Fruit fly (Drosophila melanogaster) whole organism, embryonic: Measurements from ENCODE around the gene nxf2.
A peak's percentile ranks its signal among the peaks of the same experiment; 100 is the strongest.

Source experiments
- B-H2 ChIP-seq: fragments of 200-800 bp; sonication (Bioruptor generic); optimal IDR thresholded peaks from 2 replicates; lab custom pipeline; 2018; ENCODE audit warnings: missing biosample characterization, mild to moderate bottlenecking, missing genetic modification characterization
- CG10274 ChIP-seq: fragments of 200-800 bp; sonication (Bioruptor generic); optimal IDR thresholded peaks from 3 replicates; lab custom pipeline; 2017; ENCODE audit warnings: missing biosample characterization, mild to moderate bottlenecking, missing genetic modification characterization
- CG11504 ChIP-seq: fragments of 200-800 bp; sonication (Bioruptor generic); optimal IDR thresholded peaks from 3 replicates; lab custom pipeline; 2019; ENCODE audit warnings: missing biosample characterization, mild to moderate bottlenecking, missing genetic modification characterization, moderate library complexity
- CG12236 ChIP-seq: fragments of 200-800 bp; sonication (Bioruptor generic); optimal IDR thresholded peaks from 2 replicates; lab custom pipeline; 2016; ENCODE audit warnings: missing biosample characterization, missing genetic modification characterization
- CG1233 ChIP-seq: fragments of 200-800 bp; sonication (Bioruptor generic); optimal IDR thresholded peaks from 4 replicates; lab custom pipeline; 2018; ENCODE audit warnings: missing biosample characterization, mild to moderate bottlenecking, missing genetic modification characterization
- CG13123 ChIP-seq: fragments of 200-800 bp; sonication (Bioruptor generic); optimal IDR thresholded peaks from 2 replicates; lab custom pipeline; 2016; ENCODE audit warnings: missing biosample characterization, missing genetic modification characterization
- CG13287 ChIP-seq: fragments of 200-800 bp; sonication (Bioruptor generic); IDR thresholded peaks from 2 replicates; pipeline ENCODE4 v1.3.6; 2022; ENCODE audit warnings: missing biosample characterization, missing genetic modification characterization; ENCODE audit not compliant: partially characterized antibody
- CG14441 ChIP-seq: fragments of 200-800 bp; sonication (Bioruptor generic); IDR thresholded peaks from 2 replicates; pipeline ENCODE4 v1.3.6; 2022; ENCODE audit warnings: missing biosample characterization, missing genetic modification characterization
- CG15514 ChIP-seq: fragments of 200-800 bp; sonication (Bioruptor generic); optimal IDR thresholded peaks from 3 replicates; lab custom pipeline; 2017; ENCODE audit warnings: missing biosample characterization, missing genetic modification characterization, mild to moderate bottlenecking, moderate library complexity, missing genetic modification reagents
- CG17328 ChIP-seq: fragments of 200-800 bp; sonication (Bioruptor generic); IDR thresholded peaks from 2 replicates; pipeline ENCODE4 v1.3.6; 2022; ENCODE audit warnings: missing biosample characterization, missing genetic modification characterization
- CG3281 ChIP-seq: fragments of 200-800 bp; sonication (Bioruptor generic); optimal IDR thresholded peaks from 3 replicates; lab custom pipeline; 2017; ENCODE audit warnings: missing biosample characterization, mild to moderate bottlenecking, missing genetic modification characterization
- CG3407 ChIP-seq: fragments of 200-800 bp; sonication (Bioruptor generic); optimal IDR thresholded peaks from 2 replicates; lab custom pipeline; 2018; ENCODE audit warnings: missing biosample characterization, mild to moderate bottlenecking, missing genetic modification characterization
- CG5953 ChIP-seq: fragments of 200-800 bp; sonication (Bioruptor generic); IDR thresholded peaks from 2 replicates; pipeline ENCODE4 v1.3.6; 2022; ENCODE audit warnings: missing biosample characterization, missing genetic modification characterization
- CG6254 ChIP-seq: fragments of 200-800 bp; sonication (Bioruptor generic); optimal IDR thresholded peaks from 3 replicates; lab custom pipeline; 2017; ENCODE audit warnings: mild to moderate bottlenecking, missing biosample characterization, missing genetic modification reagents, missing genetic modification characterization
- CG8924 ChIP-seq: fragments of 200-800 bp; optimal IDR thresholded peaks from 3 replicates; lab custom pipeline; 2019; ENCODE audit warnings: missing biosample characterization, mild to moderate bottlenecking, missing genetic modification characterization, moderate library complexity
- D19A ChIP-seq: fragments of 200-800 bp; optimal IDR thresholded peaks from 3 replicates; lab custom pipeline; 2019; ENCODE audit warnings: missing biosample characterization, mild to moderate bottlenecking, missing genetic modification characterization, moderate library complexity
- Dp ChIP-seq: fragments of 200-800 bp; sonication (Bioruptor generic); optimal IDR thresholded peaks from 2 replicates; lab custom pipeline; 2018; ENCODE audit warnings: missing biosample characterization, mild to moderate bottlenecking, missing genetic modification characterization, moderate library complexity
- Eip74EF ChIP-seq, 2 experiments: fragments of 200-800 bp in 1 of 2; fragments of >200 bp in 1 of 2; sonication (Bioruptor generic) in 1 of 2; optimal IDR thresholded peaks; 2 replicates each; lab custom pipeline; 2017 to 2019; ENCODE audit warnings: missing biosample characterization in 2 of 2, missing genetic modification characterization in 2 of 2, mild to moderate bottlenecking in 1 of 2, moderate library complexity in 1 of 2
- Ets97D ChIP-seq: fragments of 200-800 bp; sonication (Bioruptor generic); optimal IDR thresholded peaks from 3 replicates; lab custom pipeline; 2016; ENCODE audit warnings: missing biosample characterization, missing genetic modification characterization
- HHEX ChIP-seq: fragments of 200-800 bp; sonication (Bioruptor generic); optimal IDR thresholded peaks from 3 replicates; lab custom pipeline; 2017; ENCODE audit warnings: missing biosample characterization, mild to moderate bottlenecking, missing genetic modification characterization, missing genetic modification reagents
- Hmr ChIP-seq: fragments of 200-800 bp; sonication (Bioruptor generic); optimal IDR thresholded peaks from 3 replicates; lab custom pipeline; 2017; ENCODE audit warnings: mild to moderate bottlenecking, missing biosample characterization, missing genetic modification reagents, missing genetic modification characterization
- Mad ChIP-seq: fragments of 200-800 bp; sonication (Bioruptor generic); optimal IDR thresholded peaks from 2 replicates; lab custom pipeline; 2016; ENCODE audit warnings: missing biosample characterization, missing genetic modification characterization
- Max ChIP-seq: fragments of 200-800 bp; sonication (Bioruptor generic); optimal IDR thresholded peaks from 2 replicates; lab custom pipeline; 2016; ENCODE audit warnings: missing biosample characterization, mild to moderate bottlenecking, missing genetic modification characterization
- Meics ChIP-seq: fragments of 200-800 bp; sonication (Bioruptor generic); optimal IDR thresholded peaks from 2 replicates; lab custom pipeline; 2017; ENCODE audit warnings: missing biosample characterization, mild to moderate bottlenecking, missing genetic modification characterization
- Oaz ChIP-seq: fragments of 200-800 bp; sonication (Bioruptor generic); IDR thresholded peaks from 2 replicates; pipeline ENCODE4 v1.3.6; 2022; ENCODE audit warnings: missing biosample characterization, missing genetic modification characterization
- Sry-β ChIP-seq: fragments of 200-800 bp; sonication (Bioruptor generic); optimal IDR thresholded peaks from 2 replicates; lab custom pipeline; 2018; ENCODE audit warnings: missing biosample characterization, mild to moderate bottlenecking, missing genetic modification characterization, moderate library complexity
- Xrp1 ChIP-seq: fragments of 200-800 bp; sonication (Bioruptor generic); IDR thresholded peaks from 2 replicates; pipeline ENCODE4 v1.3.6; 2022; ENCODE audit warnings: missing biosample characterization, missing genetic modification characterization
- ac ChIP-seq: fragments of 200-800 bp; sonication (Bioruptor generic); optimal IDR thresholded peaks from 3 replicates; lab custom pipeline; 2017; ENCODE audit warnings: missing biosample characterization, mild to moderate bottlenecking, missing genetic modification characterization
- aop ChIP-seq: fragments of 200-800 bp; sonication (Bioruptor generic); IDR thresholded peaks from 2 replicates; pipeline ENCODE4 v1.3.6; 2022; ENCODE audit warnings: missing biosample characterization, missing genetic modification characterization
- ash1 ChIP-seq: fragments of 200-800 bp; sonication (Bioruptor generic); optimal IDR thresholded peaks from 2 replicates; lab custom pipeline; 2018; ENCODE audit warnings: missing biosample characterization, mild to moderate bottlenecking, missing genetic modification characterization
- ato ChIP-seq: fragments of 200-800 bp; sonication (Bioruptor generic); IDR thresholded peaks from 2 replicates; pipeline ENCODE4 v1.3.6; 2022; ENCODE audit warnings: missing biosample characterization, missing genetic modification characterization; ENCODE audit not compliant: partially characterized antibody
- bbx ChIP-seq: fragments of 200-800 bp; sonication (Bioruptor generic); IDR thresholded peaks from 2 replicates; pipeline ENCODE4 v1.3.6; 2022; ENCODE audit warnings: missing biosample characterization, missing genetic modification characterization; ENCODE audit not compliant: partially characterized antibody
- chn ChIP-seq: fragments of 200-800 bp; sonication (Bioruptor generic); optimal IDR thresholded peaks from 2 replicates; lab custom pipeline; 2016; ENCODE audit warnings: missing biosample characterization, missing genetic modification characterization
- cwo ChIP-seq: fragments of 200-800 bp; sonication (Bioruptor generic); optimal IDR thresholded peaks from 3 replicates; lab custom pipeline; 2017; ENCODE audit warnings: missing biosample characterization, missing genetic modification characterization, mild to moderate bottlenecking, moderate library complexity, missing genetic modification reagents
- fd102C ChIP-seq: fragments of 200-800 bp; sonication (Bioruptor generic); optimal IDR thresholded peaks from 2 replicates; lab custom pipeline; 2018; ENCODE audit warnings: missing biosample characterization, mild to moderate bottlenecking, missing genetic modification characterization, moderate library complexity
- gce ChIP-seq: fragments of 200-800 bp; sonication (Bioruptor generic); IDR thresholded peaks from 3 replicates; pipeline ENCODE4 v1.3.6; 2022; ENCODE audit warnings: missing biosample characterization, missing genetic modification characterization
- gfzf ChIP-seq: fragments of 200-800 bp; sonication (Bioruptor generic); optimal IDR thresholded peaks from 2 replicates; lab custom pipeline; 2016; ENCODE audit warnings: missing biosample characterization, mild to moderate bottlenecking, missing genetic modification characterization, moderate library complexity
- grn ChIP-seq: fragments of 200-800 bp; sonication (Bioruptor generic); optimal IDR thresholded peaks from 3 replicates; lab custom pipeline; 2017; ENCODE audit warnings: missing biosample characterization, missing genetic modification characterization
- hbn ChIP-seq: fragments of 200-800 bp; sonication (Bioruptor generic); IDR thresholded peaks from 2 replicates; pipeline ENCODE4 v1.3.6; 2022; ENCODE audit warnings: missing biosample characterization, missing genetic modification characterization; ENCODE audit not compliant: partially characterized antibody
- nerfin-1 ChIP-seq: fragments of 200-800 bp; sonication (Bioruptor generic); optimal IDR thresholded peaks from 3 replicates; lab custom pipeline; 2019; ENCODE audit warnings: missing biosample characterization, mild to moderate bottlenecking, missing genetic modification characterization, moderate library complexity
- pfk ChIP-seq: fragments of 200-800 bp; sonication (Bioruptor generic); optimal IDR thresholded peaks from 2 replicates; lab custom pipeline; 2018; ENCODE audit warnings: missing biosample characterization, mild to moderate bottlenecking, missing genetic modification characterization, moderate library complexity
- repo ChIP-seq: fragments of 200-800 bp; sonication (Bioruptor generic); optimal IDR thresholded peaks from 2 replicates; lab custom pipeline; 2016; ENCODE audit warnings: missing biosample characterization, missing genetic modification characterization
- slou ChIP-seq: fragments of 200-800 bp; sonication (Bioruptor generic); optimal IDR thresholded peaks from 3 replicates; lab custom pipeline; 2016; ENCODE audit warnings: missing biosample characterization, missing genetic modification characterization
- slp2 ChIP-seq: fragments of 200-800 bp; sonication (Bioruptor generic); optimal IDR thresholded peaks from 2 replicates; lab custom pipeline; 2016; ENCODE audit warnings: missing biosample characterization, missing genetic modification characterization
- stc ChIP-seq: fragments of 200-800 bp; sonication (Bioruptor generic); IDR thresholded peaks from 2 replicates; pipeline ENCODE4 v1.3.6; 2022; ENCODE audit warnings: missing biosample characterization, missing genetic modification characterization
- toy ChIP-seq: fragments of 200-800 bp; sonication (Bioruptor generic); IDR thresholded peaks from 2 replicates; pipeline ENCODE4 v1.3.6; 2022; ENCODE audit warnings: missing biosample characterization, missing genetic modification characterization
- ttk ChIP-seq: fragments of 200-800 bp; sonication (Bioruptor generic); IDR thresholded peaks from 2 replicates; pipeline ENCODE4 v2.1.2; 2022; ENCODE audit warnings: missing biosample characterization, missing genetic modification characterization
- wdn ChIP-seq: fragments of 200-800 bp; sonication (Bioruptor generic); IDR thresholded peaks from 2 replicates; pipeline ENCODE4 v1.3.6; 2022; ENCODE audit warnings: missing biosample characterization, missing genetic modification characterization
- zen2 ChIP-seq: fragments of 200-800 bp; sonication (Bioruptor generic); IDR thresholded peaks from 3 replicates; pipeline ENCODE4 v1.3.6; 2022; ENCODE audit warnings: missing biosample characterization, missing genetic modification characterization; ENCODE audit not compliant: partially characterized antibody

Gene nxf2

DNA sequence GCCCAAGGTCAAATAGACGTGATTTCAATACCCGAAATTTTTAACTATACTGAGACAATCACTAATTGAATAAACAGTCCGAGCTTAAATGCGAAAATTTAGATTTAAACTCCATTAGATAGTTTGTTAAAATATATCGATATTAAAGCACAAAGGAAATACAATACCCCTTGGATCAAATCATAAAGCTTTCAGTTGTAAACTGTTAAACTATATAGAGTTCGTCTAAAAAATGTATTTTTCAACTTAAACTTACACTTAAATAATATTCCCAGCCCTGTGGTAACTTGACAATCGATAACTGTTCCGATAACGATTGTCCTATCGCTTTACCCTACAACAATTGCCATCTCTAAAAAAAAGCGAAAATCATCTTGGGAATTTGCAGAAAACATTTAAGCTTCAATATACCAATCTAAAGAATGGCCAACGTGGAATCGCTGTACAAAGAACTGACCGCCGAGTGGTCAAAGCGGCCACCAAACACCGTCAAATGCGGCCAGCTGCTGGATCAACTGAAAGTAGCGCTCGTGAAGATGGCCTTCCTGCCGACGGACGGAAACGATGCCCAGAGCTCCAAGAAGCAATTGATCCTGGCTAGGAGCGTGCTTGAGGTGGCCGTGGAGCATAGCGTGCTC is 2.7 kb upstream of the nxf2 start, which contains the start of gene Rpn12 (continued):
- TF ChIP-seq fd102C (GFP tag; lab: Kevin White, UChicago) = no peak
- TF ChIP-seq bbx (GFP tag; lab: Robert Waterston, UW) = peak; percentile 82
- TF ChIP-seq chn (GFP tag; lab: Kevin White, UChicago) = no peak
- peak; percentile 8 for TF ChIP-seq gfzf (GFP tag; lab: Kevin White, UChicago)
- peak; percentile 15 for TF ChIP-seq D19A
- TF ChIP-seq CG15514 (GFP tag; lab: Kevin White, UChicago) = peak; percentile 53
- TF ChIP-seq CG10274 (GFP tag; lab: Kevin White, UChicago) = no peak
- TF ChIP-seq Mad (GFP tag; lab: Kevin White, UChicago) = no peak
- no peak for TF ChIP-seq grn (GFP tag; lab: Kevin White, UChicago)
- TF ChIP-seq HHEX = no peak
- no peak for TF ChIP-seq CG14441 (GFP tag; lab: Robert Waterston, UW)
- no peak; the same call in 2 of the 3 replicates for TF ChIP-seq gce (GFP tag; lab: Robert Waterston, UW)
- no peak for TF ChIP-seq wdn
- TF ChIP-seq zen2 (GFP tag; lab: Robert Waterston, UW) = peak; percentile 80
- TF ChIP-seq pfk (GFP tag; lab: Kevin White, UChicago) = no peak
- TF ChIP-seq CG12236 (GFP tag; lab: Kevin White, UChicago) = no peak
- TF ChIP-seq toy (GFP tag; lab: Robert Waterston, UW) = no peak
- peak; percentile 8 for TF ChIP-seq Hmr (GFP tag; lab: Kevin White, UChicago)
- TF ChIP-seq ac (GFP tag; lab: Kevin White, UChicago) = no peak
- no peak for TF ChIP-seq Max (GFP tag; lab: Kevin White, UChicago)
- TF ChIP-seq CG5953 (GFP tag; lab: Robert Waterston, UW) = no peak
- no peak for TF ChIP-seq CG13123 (GFP tag; lab: Kevin White, UChicago)
- TF ChIP-seq Xrp1 (GFP tag; lab: Robert Waterston, UW) = peak; percentile 39; the same call in 1 of the 2 replicates
- TF ChIP-seq ash1 (GFP tag; lab: Kevin White, UChicago) = no peak
- peak; percentile 34 for TF ChIP-seq B-H2 (GFP tag; lab: Kevin White, UChicago)
- TF ChIP-seq CG13287 (GFP tag; lab: Robert Waterston, UW) = peak; percentile 85
- TF ChIP-seq Oaz (GFP tag; lab: Robert Waterston, UW) = no peak
- no peak for TF ChIP-seq CG1233
- peak; percentile 29 for TF ChIP-seq nerfin-1 (tag; lab: Kevin White, UChicago)
- no peak for TF ChIP-seq repo (GFP tag; lab: Kevin White, UChicago)
- TF ChIP-seq CG6254 = no peak
- TF ChIP-seq ttk = no peak
- peak; percentile 72 for TF ChIP-seq ato (GFP tag; lab: Robert Waterston, UW)
- TF ChIP-seq slp2 (GFP tag; lab: Kevin White, UChicago) = peak; percentile 37
- no peak for TF ChIP-seq cwo (GFP tag; lab: Kevin White, UChicago)
- TF ChIP-seq hbn = peak; percentile 82
- TF ChIP-seq Meics = peak; percentile 26
- TF ChIP-seq CG3281 (GFP tag; lab: Kevin White, UChicago) = peak; percentile 20
- TF ChIP-seq Ets97D (GFP tag; lab: Kevin White, UChicago) = peak; percentile 1
- no peak for TF ChIP-seq aop (GFP tag; lab: Robert Waterston, UW)
- peak; percentile 28 for TF ChIP-seq Dp (GFP tag; lab: Kevin White, UChicago)
- no peak for TF ChIP-seq CG11504 (tag; lab: Kevin White, UChicago)
- TF ChIP-seq CG3407 (GFP tag; lab: Kevin White, UChicago) = no peak
- no peak for TF ChIP-seq Eip74EF (GFP tag; optimal IDR thresholded peaks at IDR 0.05; lab: Kevin White, UChicago)
- TF ChIP-seq stc (GFP tag; lab: Robert Waterston, UW) = no peak
- TF ChIP-seq slou (GFP tag; lab: Kevin White, UChicago) = no peak
- peak; percentile 28 for TF ChIP-seq CG8924 (tag; lab: Kevin White, UChicago)
- no peak for TF ChIP-seq CG17328
- no peak for TF ChIP-seq Sry-β (GFP tag; lab: Kevin White, UChicago)
